Worm (Caenorhabditis elegans) whole organism, L4/young adult: ENCODE data around the gene gcy-36.

Experiments
- W03F9.2 ChIP-seq: fragments of 150-350 bp; optimal IDR thresholded peaks from 2 replicates; lab custom pipeline; 2014; ENCODE audit warnings: missing biosample characterization, missing genetic modification characterization
- him-1 ChIP-seq: sonication (generic microtip); optimal IDR thresholded peaks from 2 replicates; lab custom pipeline; 2016; ENCODE audit warnings: missing genotype, missing genetic modification reagents, missing genetic modification characterization, missing compliant biosample characterization

DNA sequence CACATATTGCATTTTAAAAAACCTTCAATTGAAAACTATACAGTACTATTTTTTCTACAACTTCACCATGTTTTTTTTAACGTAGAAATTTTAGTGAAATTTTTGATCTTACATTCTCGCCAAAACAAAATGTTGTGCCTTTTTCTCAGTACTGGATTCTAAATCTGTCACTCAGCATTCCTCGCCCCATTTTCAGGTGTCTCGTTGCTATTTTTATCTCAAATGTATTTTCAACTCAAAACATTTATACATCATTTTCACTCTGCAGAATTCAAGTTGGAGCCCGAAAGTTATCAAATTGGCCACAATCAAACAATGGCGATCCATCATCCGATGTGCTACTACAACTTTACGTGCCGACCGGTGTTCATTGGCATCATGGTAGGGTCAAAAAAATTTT lies 12.8 kb upstream of the gcy-36 start, which contains the start of gene sprr-1:
- TF ChIP-seq W03F9.2 (tag; lab: Kevin White, UChicago) (no peak), him-1 (tag; lab: Kevin White, UChicago) (no peak)
